Worm (Caenorhabditis elegans) whole organism, L1 larva: Measurements from ENCODE around the gene fbxa-61.

Experiments
- C04F5.9 ChIP-seq: sonication (generic microtip); optimal IDR thresholded peaks from 2 replicates; lab custom pipeline; 2016; ENCODE audit warnings: missing genetic modification characterization, missing compliant biosample characterization
- C16A3.4 ChIP-seq: fragments of 150-350 bp; optimal IDR thresholded peaks from 2 replicates; lab custom pipeline; 2014; ENCODE audit warnings: missing biosample characterization, missing genetic modification characterization
- Y116A8C.19 ChIP-seq: sonication (generic microtip); optimal IDR thresholded peaks from 2 replicates; lab custom pipeline; 2016; ENCODE audit warnings: missing compliant biosample characterization, missing genetic modification characterization, borderline replicate concordance
- alr-1 ChIP-seq: fragments of 200-800 bp; sonication (Bioruptor generic); optimal IDR thresholded peaks from 2 replicates; lab custom pipeline; 2018; ENCODE audit warnings: borderline replicate concordance, mild to moderate bottlenecking, missing genetic modification characterization, missing compliant biosample characterization
- blmp-1 ChIP-seq: fragments of 150-350 bp; optimal IDR thresholded peaks from 2 replicates; lab custom pipeline; 2014; ENCODE audit warnings: missing biosample characterization, missing genetic modification characterization
- ceh-8 ChIP-seq: fragments of 200-800 bp; sonication (Bioruptor generic); optimal IDR thresholded peaks from 2 replicates; lab custom pipeline; 2018; ENCODE audit warnings: mild to moderate bottlenecking, missing genetic modification characterization, moderate library complexity, missing compliant biosample characterization
- ceh-88 ChIP-seq: fragments of 200-800 bp; sonication (Bioruptor generic); IDR thresholded peaks from 2 replicates; pipeline ENCODE4 v1.3.6; 2022; ENCODE audit warnings: missing genetic modification characterization, missing compliant biosample characterization
- dpl-1 ChIP-seq, 3 experiments: fragments of 150-350 bp in 2 of 3; sonication (generic microtip) in 1 of 3; optimal IDR thresholded peaks; 2 replicates each; lab custom pipeline; 2014 to 2017; ENCODE audit warnings: missing biosample characterization in 3 of 3, missing genetic modification characterization in 3 of 3, missing genetic modification reagents in 3 of 3
- efl-1 ChIP-seq, 4 experiments: fragments of 150-350 bp; optimal IDR thresholded peaks in 3 of 4; peaks in 1 of 4; 1 replicate in 1 of 4; 2 replicates in 3 of 4; lab custom pipeline; 2014; ENCODE audit warnings: missing biosample characterization in 2 of 4, missing genetic modification characterization in 2 of 4, missing genetic modification reagents in 2 of 4
- efl-3 ChIP-seq: fragments of 200-800 bp; sonication (Bioruptor generic); optimal IDR thresholded peaks from 2 replicates; lab custom pipeline; 2018; ENCODE audit warnings: mild to moderate bottlenecking, missing genetic modification characterization, missing compliant biosample characterization
- elt-2 ChIP-seq: sonication (generic microtip); optimal IDR thresholded peaks from 2 replicates; lab custom pipeline; 2016; ENCODE audit warnings: missing genetic modification characterization, mild to moderate bottlenecking, inconsistent platforms, missing compliant biosample characterization, missing genetic modification reagents
- fkh-8 ChIP-seq: sonication (generic microtip); optimal IDR thresholded peaks from 2 replicates; lab custom pipeline; 2016; ENCODE audit warnings: mild to moderate bottlenecking, missing genetic modification characterization, missing compliant biosample characterization
- fos-1 ChIP-seq: fragments of 150-350 bp; optimal IDR thresholded peaks from 2 replicates; lab custom pipeline; 2014; ENCODE audit warnings: missing biosample characterization, missing genetic modification characterization
- grh-1 ChIP-seq: fragments of 200-800 bp; sonication (Bioruptor generic); IDR thresholded peaks from 2 replicates; pipeline ENCODE4 v1.3.6; 2022; ENCODE audit warnings: missing genetic modification reagents, missing genetic modification characterization, missing compliant biosample characterization
- hlh-17 ChIP-seq: fragments of 200-800 bp; sonication (Bioruptor generic); optimal IDR thresholded peaks from 2 replicates; lab custom pipeline; 2018; ENCODE audit warnings: missing genetic modification characterization, mild to moderate bottlenecking, missing compliant biosample characterization, moderate library complexity, borderline replicate concordance
- irx-1 ChIP-seq: sonication (generic microtip); optimal IDR thresholded peaks from 2 replicates; lab custom pipeline; 2016; ENCODE audit warnings: missing genetic modification characterization, missing compliant biosample characterization
- jun-1 ChIP-seq: fragments of 150-350 bp; optimal IDR thresholded peaks from 2 replicates; lab custom pipeline; 2014; ENCODE audit warnings: missing biosample characterization, missing genetic modification reagents, missing genetic modification characterization
- lin-13 ChIP-seq: fragments of 150-350 bp; optimal IDR thresholded peaks from 2 replicates; lab custom pipeline; 2014; ENCODE audit warnings: missing biosample characterization, missing genetic modification reagents, missing genetic modification characterization
- lin-35 ChIP-seq, 2 experiments: fragments of 150-350 bp; optimal IDR thresholded peaks; 2 replicates each; lab custom pipeline; 2014; ENCODE audit warnings: missing biosample characterization in 2 of 2, missing genetic modification characterization in 2 of 2, missing genetic modification reagents in 2 of 2
- mab-9 ChIP-seq: fragments of 200-800 bp; sonication (Bioruptor generic); IDR thresholded peaks from 2 replicates; pipeline ENCODE4 v1.3.6; 2022; ENCODE audit warnings: missing genetic modification reagents, missing genetic modification characterization, missing compliant biosample characterization
- nhr-12 ChIP-seq: sonication (generic microtip); optimal IDR thresholded peaks from 2 replicates; lab custom pipeline; 2017; ENCODE audit warnings: missing biosample characterization, missing genetic modification characterization
- nhr-19 ChIP-seq: fragments of 200-800 bp; sonication (Bioruptor generic); conservative IDR thresholded peaks from 2 replicates; pipeline ENCODE4 v1.3.6; 2022; ENCODE audit warnings: missing genetic modification characterization, missing compliant biosample characterization
- nhr-28 ChIP-seq: fragments of 150-350 bp; optimal IDR thresholded peaks from 2 replicates; lab custom pipeline; 2014; ENCODE audit warnings: missing biosample characterization, missing genetic modification characterization
- nhr-77 ChIP-seq: fragments of 150-350 bp; optimal IDR thresholded peaks from 2 replicates; lab custom pipeline; 2014; ENCODE audit warnings: missing biosample characterization, missing genetic modification characterization
- nhr-90 ChIP-seq: sonication (generic microtip); optimal IDR thresholded peaks from 2 replicates; lab custom pipeline; 2016; ENCODE audit warnings: mild to moderate bottlenecking, missing genetic modification characterization, missing compliant biosample characterization; ENCODE audit not compliant: poor library complexity
- pax-3 ChIP-seq: fragments of 200-800 bp; sonication (Bioruptor generic); optimal IDR thresholded peaks from 2 replicates; lab custom pipeline; 2018; ENCODE audit warnings: mild to moderate bottlenecking, missing genetic modification characterization, moderate library complexity, missing compliant biosample characterization
- rnt-1 ChIP-seq: sonication (generic microtip); optimal IDR thresholded peaks from 2 replicates; lab custom pipeline; 2016; ENCODE audit warnings: mild to moderate bottlenecking, missing genetic modification characterization, moderate library complexity, missing compliant biosample characterization
- snu-23 ChIP-seq: sonication (generic microtip); optimal IDR thresholded peaks from 2 replicates; lab custom pipeline; 2016; ENCODE audit warnings: missing genetic modification characterization, missing compliant biosample characterization
- swsn-7 ChIP-seq: sonication (generic microtip); optimal IDR thresholded peaks from 2 replicates; lab custom pipeline; 2016; ENCODE audit warnings: missing genetic modification characterization, missing compliant biosample characterization
- tlp-1 ChIP-seq: fragments of 150-350 bp; optimal IDR thresholded peaks from 2 replicates; lab custom pipeline; 2014; ENCODE audit warnings: missing biosample characterization, missing genetic modification characterization
- unc-98 ChIP-seq: fragments of 200-800 bp; sonication (Bioruptor generic); IDR thresholded peaks from 2 replicates; pipeline ENCODE4 v1.3.6; 2022; ENCODE audit warnings: missing genetic modification characterization, missing compliant biosample characterization
- xbp-1 ChIP-seq: sonication (generic microtip); optimal IDR thresholded peaks from 2 replicates; lab custom pipeline; 2016; ENCODE audit warnings: missing genetic modification characterization, missing compliant biosample characterization

fbxa-61 gene

DNA sequence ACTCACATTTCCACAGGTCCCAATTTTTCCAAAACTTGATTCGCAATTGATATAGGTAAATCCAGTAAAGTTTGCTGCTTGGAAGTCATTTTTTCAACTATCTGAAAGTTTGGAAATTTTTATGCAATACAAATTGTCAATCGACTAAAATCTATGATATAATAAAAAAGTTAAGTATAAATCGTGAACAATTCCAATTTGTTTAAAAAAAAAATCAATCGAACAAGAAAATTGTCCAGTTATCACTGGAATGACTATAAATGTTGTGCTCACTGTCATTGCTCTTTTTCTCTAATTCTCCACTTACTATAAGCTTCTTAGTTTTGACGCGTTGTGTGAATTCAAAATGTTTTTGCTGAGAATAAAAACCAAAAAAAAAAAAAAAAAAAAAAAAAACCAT, 30.3 kb downstream of the fbxa-61 start, which contains the start of gene fbxa-32:
Gene fbxa-32 (minus strand): TSS at position 101 of the 400 bp plus-strand sequence.
- TF ChIP-seq xbp-1 (tag; lab: Kevin White, UChicago), result no peak
- peak; percentile 16 for TF ChIP-seq elt-2 (tag; lab: Kevin White, UChicago)
- no peak for TF ChIP-seq alr-1
- TF ChIP-seq tlp-1 (tag; lab: Kevin White, UChicago), result no peak
- no peak for TF ChIP-seq nhr-77 (tag; lab: Kevin White, UChicago)
- no peak for TF ChIP-seq fos-1 (tag; lab: Kevin White, UChicago)
- TF ChIP-seq, all 84 proteins: peak for 1

- TF ChIP-seq lin-13 (no peak), nhr-77 (tag; lab: Kevin White, UChicago) (no peak), hlh-17 (GFP tag; lab: Kevin White, UChicago) (no peak), nhr-90 (tag; lab: Kevin White, UChicago) (no peak), unc-98 (GFP tag; lab: Robert Waterston, UW) (no peak), lin-35 (GFP tag; optimal IDR thresholded peaks at IDR 0.05; lab: Kevin White, UChicago) (peak in 1 of 2 experiments; percentile 27), jun-1 (no peak), fkh-8 (tag; lab: Kevin White, UChicago) (no peak), elt-2 (tag; lab: Kevin White, UChicago) (peak; percentile 24), ceh-88 (GFP tag; lab: Robert Waterston, UW) (no peak), blmp-1 (no peak), mab-9 (no peak), C04F5.9 (no peak), efl-1 (optimal IDR thresholded peaks at IDR 0.05; lab: Kevin White, UChicago) (no peak), efl-1 (GFP tag; optimal IDR thresholded peaks at IDR 0.05 in 1 of 2; lab: Kevin White, UChicago) (peak in 1 of 2 experiments; percentile 26), nhr-12 (tag; lab: Kevin White, UChicago) (no peak), nhr-28 (no peak), nhr-19 (GFP tag; lab: Robert Waterston, UW) (no peak), swsn-7 (tag; lab: Kevin White, UChicago) (no peak), efl-3 (GFP tag; lab: Kevin White, UChicago) (no peak)
Measured at ce11 chrIII:1271378-1271926, 32.6 kb downstream of the fbxa-61 start, which contains the start of gene fbxa-31. Gene fbxa-31, minus strand, starts transcription at chrIII:1271428.

ce11 chrIII:1273655-1274328, 34.9 kb downstream of the fbxa-61 start, which contains the start of gene fbxa-29:
Gene fbxa-29, minus strand, starts transcription at chrIII:1273705.
- peak; percentile 8 for TF ChIP-seq elt-2 (tag; lab: Kevin White, UChicago)
- TF ChIP-seq Y116A8C.19 (tag; lab: Kevin White, UChicago), result no peak
- no peak for TF ChIP-seq lin-35 (GFP tag; optimal IDR thresholded peaks at IDR 0.05; lab: Kevin White, UChicago)

ce11 chrIII:1275513-1275912, 36.7 kb downstream of the fbxa-61 start, which contains the start of gene fbxa-30:
Gene fbxa-30, minus strand, starts transcription at chrIII:1275613.
- no peak for TF ChIP-seq nhr-19 (GFP tag; lab: Robert Waterston, UW)
- TF ChIP-seq grh-1, result no peak
- no peak for TF ChIP-seq unc-98 (GFP tag; lab: Robert Waterston, UW)
- TF ChIP-seq snu-23 (GFP tag; lab: Kevin White, UChicago), result no peak
- TF ChIP-seq fos-1 (tag; lab: Kevin White, UChicago), result no peak
- TF ChIP-seq ceh-8, result no peak
- no peak for TF ChIP-seq C16A3.4 (tag; lab: Kevin White, UChicago)
- TF ChIP-seq rnt-1 (tag; lab: Kevin White, UChicago), result no peak
- TF ChIP-seq efl-1 (optimal IDR thresholded peaks at IDR 0.05; lab: Kevin White, UChicago), result no peak
- no peak for TF ChIP-seq efl-1 (GFP tag; optimal IDR thresholded peaks at IDR 0.05 in 1 of 2; lab: Kevin White, UChicago)
- no peak for TF ChIP-seq irx-1 (tag; lab: Kevin White, UChicago)
- TF ChIP-seq pax-3 (tag; lab: Kevin White, UChicago), result no peak
- TF ChIP-seq Y116A8C.19 (tag; lab: Kevin White, UChicago), result no peak
- TF ChIP-seq dpl-1 (GFP tag; optimal IDR thresholded peaks at IDR 0.05; lab: Kevin White, UChicago), result no peak
